Fruit fly (Drosophila melanogaster) whole organism, embryonic: ENCODE measurements around the gene CG14395.

Source experiments
- CG15601 ChIP-seq: fragments of 200-800 bp; sonication (Bioruptor generic); optimal IDR thresholded peaks from 3 replicates; lab custom pipeline; 2019; ENCODE audit warnings: missing biosample characterization, mild to moderate bottlenecking, missing genetic modification characterization, moderate library complexity
- CG4282 ChIP-seq: fragments of 200-800 bp; sonication (Bioruptor generic); optimal IDR thresholded peaks from 2 replicates; lab custom pipeline; 2016; ENCODE audit warnings: missing biosample characterization, missing genetic modification characterization
- Deaf1 ChIP-seq: fragments of 200-800 bp; optimal IDR thresholded peaks from 3 replicates; lab custom pipeline; 2019; ENCODE audit warnings: missing biosample characterization, mild to moderate bottlenecking, missing genetic modification characterization, moderate library complexity
- Hr51 ChIP-seq, 2 experiments: fragments of 200-800 bp; sonication (Bioruptor generic); optimal IDR thresholded peaks; 2 replicates in 1 of 2; 3 replicates in 1 of 2; lab custom pipeline; 2016 to 2018; ENCODE audit warnings: missing biosample characterization in 2 of 2, missing genetic modification characterization in 2 of 2, mild to moderate bottlenecking in 1 of 2, moderate library complexity in 1 of 2
- Mrtf ChIP-seq: fragments of 200-800 bp; sonication (Bioruptor generic); IDR thresholded peaks from 3 replicates; pipeline ENCODE4 v1.3.6; 2022; ENCODE audit warnings: missing biosample characterization, missing genetic modification characterization
- btn ChIP-seq: fragments of 200-800 bp; sonication (Bioruptor generic); optimal IDR thresholded peaks from 2 replicates; lab custom pipeline; 2016; ENCODE audit warnings: missing biosample characterization, missing genetic modification characterization
- fd3F ChIP-seq: fragments of 200-800 bp; sonication (Bioruptor generic); optimal IDR thresholded peaks from 2 replicates; lab custom pipeline; 2018; ENCODE audit warnings: missing biosample characterization, mild to moderate bottlenecking, missing genetic modification characterization, moderate library complexity
- grn ChIP-seq: fragments of 200-800 bp; sonication (Bioruptor generic); optimal IDR thresholded peaks from 3 replicates; lab custom pipeline; 2017; ENCODE audit warnings: missing biosample characterization, missing genetic modification characterization
- h ChIP-seq: fragments of >200 bp; optimal IDR thresholded peaks from 2 replicates; lab custom pipeline; 2017
- insv ChIP-seq, 2 experiments: fragments of 200-800 bp; sonication (Bioruptor generic); optimal IDR thresholded peaks; 3 replicates each; lab custom pipeline; 2016 to 2018; ENCODE audit warnings: missing biosample characterization in 2 of 2, missing genetic modification characterization in 2 of 2
- pfk ChIP-seq: fragments of 200-800 bp; sonication (Bioruptor generic); optimal IDR thresholded peaks from 2 replicates; lab custom pipeline; 2018; ENCODE audit warnings: missing biosample characterization, mild to moderate bottlenecking, missing genetic modification characterization, moderate library complexity
- rib ChIP-seq: fragments of 200-800 bp; sonication (Bioruptor generic); IDR thresholded peaks from 2 replicates; pipeline ENCODE4 v1.3.6; 2022; ENCODE audit warnings: missing biosample characterization, missing genetic modification characterization
- tx ChIP-seq: fragments of 200-800 bp; sonication (Bioruptor generic); optimal IDR thresholded peaks from 2 replicates; lab custom pipeline; 2016; ENCODE audit warnings: missing biosample characterization, missing genetic modification characterization
- wek ChIP-seq: fragments of 200-800 bp; sonication (Bioruptor generic); optimal IDR thresholded peaks from 3 replicates; lab custom pipeline; 2018; ENCODE audit warnings: missing biosample characterization, mild to moderate bottlenecking, missing genetic modification characterization, moderate library complexity

dm6 chr3R:12674041-12674623 lies 11.5 kb downstream of the CG14395 start, which contains the start of gene Gnmt:
- TF ChIP-seq rib (GFP tag; lab: Robert Waterston, UW) (no peak), CG15601 (tag; lab: Kevin White, UChicago) (no peak), wek (GFP tag; lab: Kevin White, UChicago) (no peak), btn (GFP tag; lab: Kevin White, UChicago) (no peak), Deaf1 (tag; lab: Kevin White, UChicago) (no peak), insv (GFP tag; optimal IDR thresholded peaks at IDR 0.05; lab: Kevin White, UChicago) (no peak), grn (GFP tag; lab: Kevin White, UChicago) (no peak), fd3F (GFP tag; lab: Kevin White, UChicago) (no peak), tx (GFP tag; lab: Kevin White, UChicago) (no peak), h (no peak), Mrtf (GFP tag; lab: Robert Waterston, UW) (no peak), CG4282 (no peak), pfk (GFP tag; lab: Kevin White, UChicago) (no peak), Hr51 (GFP tag; optimal IDR thresholded peaks at IDR 0.05; lab: Kevin White, UChicago) (no peak)
